Worm (Caenorhabditis elegans): ENCODE measurements around the gene C09H5.7.

Gene C09H5.7

ce11 chrV:8129719-8130118 is 44.7 kb upstream of the C09H5.7 start:
- TF ChIP-seq zag-1 (tag; optimal IDR thresholded peaks at IDR 0.05) (no peak), fkh-2 (tag; optimal IDR thresholded peaks at IDR 0.05) (no peak), ceh-28 (tag; optimal IDR thresholded peaks at IDR 0.05) (no peak), tbx-2 (tag; optimal IDR thresholded peaks at IDR 0.05) (no peak), skn-1 (tag; optimal IDR thresholded peaks at IDR 0.05) (peak; percentile 3), aly-2 (tag; optimal IDR thresholded peaks at IDR 0.05) (no peak), R02D3.7 (tag; optimal IDR thresholded peaks at IDR 0.05) (peak; percentile 58), nhr-12 (tag; optimal IDR thresholded peaks at IDR 0.05) (no peak), nhr-43 (tag; optimal IDR thresholded peaks at IDR 0.05; ENCODE audit: poor library complexity, severe bottlenecking) (peak; percentile 3), fos-1 (tag; optimal IDR thresholded peaks at IDR 0.05) (no peak)

DNA sequence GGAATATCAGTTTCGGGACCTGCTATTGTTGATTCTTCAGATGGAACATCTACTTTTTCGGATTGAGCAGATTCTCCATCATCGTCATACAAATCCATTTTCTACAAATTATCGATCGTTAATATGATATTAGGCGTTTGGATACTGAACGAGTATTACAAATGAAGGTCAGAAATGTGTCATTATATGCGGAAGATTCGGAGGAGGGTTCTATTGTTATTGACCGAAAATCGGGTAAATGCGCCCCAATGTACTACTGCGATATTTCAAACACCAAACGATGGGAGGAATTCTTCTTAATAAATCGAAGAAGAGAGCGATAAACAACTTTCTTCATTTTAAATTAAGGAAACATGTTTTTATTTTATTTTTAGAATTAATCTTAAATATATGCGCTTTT is 44.2 kb upstream of the C09H5.7 start, which contains the start of gene spr-1:
Gene spr-1, minus strand, starts transcription at position 101 of the 400 bp plus-strand sequence.
- TF ChIP-seq ceh-9 (tag; optimal IDR thresholded peaks at IDR 0.05) (no peak), nhr-25 (tag; optimal IDR thresholded peaks at IDR 0.05) (peak; percentile 40)

DNA sequence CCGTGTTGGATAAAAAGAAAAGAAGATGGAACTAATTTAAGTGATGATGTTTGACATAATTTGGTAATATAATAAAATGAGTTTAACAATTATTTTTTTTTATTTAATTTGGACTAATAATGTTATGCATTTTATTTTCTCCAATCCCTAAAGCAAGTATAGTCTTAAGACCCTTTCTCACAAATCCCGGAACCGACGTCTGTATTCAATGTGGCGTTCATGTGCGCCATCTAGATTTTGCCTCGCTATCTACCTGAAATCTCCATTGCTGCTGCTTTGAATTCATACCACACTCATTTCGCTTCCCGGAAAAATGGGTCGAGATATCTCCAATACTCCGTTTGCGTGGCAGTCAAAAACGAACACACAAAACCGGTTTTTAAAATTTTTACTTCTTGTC is 38.3 kb upstream of the C09H5.7 start, which contains the start of gene D1014.5:
Gene D1014.5, plus strand, starts transcription at position 301 of the 400 bp plus-strand sequence.
- TF ChIP-seq egl-27 (tag; optimal IDR thresholded peaks at IDR 0.05) = no peak
- TF ChIP-seq ztf-4 (tag; optimal IDR thresholded peaks at IDR 0.05) = no peak
- no peak for TF ChIP-seq nhr-43 (tag; optimal IDR thresholded peaks at IDR 0.05; ENCODE audit: poor library complexity, severe bottlenecking)
- no peak for TF ChIP-seq nhr-76 (tag; optimal IDR thresholded peaks at IDR 0.05)
- TF ChIP-seq ama-1 (optimal IDR thresholded peaks at IDR 0.05) = no peak
- no peak for TF ChIP-seq skn-1 (tag; optimal IDR thresholded peaks at IDR 0.05)
- TF ChIP-seq ceh-28 (tag; optimal IDR thresholded peaks at IDR 0.05) = no peak
- no peak for TF ChIP-seq elt-2 (tag; optimal IDR thresholded peaks at IDR 0.05)
- TF ChIP-seq daf-12 (tag; optimal IDR thresholded peaks at IDR 0.05) = no peak
- TF ChIP-seq nhr-12 (tag; optimal IDR thresholded peaks at IDR 0.05) = no peak
- TF ChIP-seq lin-39 (tag; optimal IDR thresholded peaks at IDR 0.05) = no peak
- no peak for TF ChIP-seq nhr-237 (tag; optimal IDR thresholded peaks at IDR 0.05)
- no peak for TF ChIP-seq nfya-1 (tag; optimal IDR thresholded peaks at IDR 0.05; ENCODE audit: insufficient read depth)
- TF ChIP-seq lsy-12 (tag; optimal IDR thresholded peaks at IDR 0.05) = no peak
- TF ChIP-seq snpc-4 (tag; optimal IDR thresholded peaks at IDR 0.05) = no peak
- TF ChIP-seq tbx-2 (tag; optimal IDR thresholded peaks at IDR 0.05) = no peak

DNA sequence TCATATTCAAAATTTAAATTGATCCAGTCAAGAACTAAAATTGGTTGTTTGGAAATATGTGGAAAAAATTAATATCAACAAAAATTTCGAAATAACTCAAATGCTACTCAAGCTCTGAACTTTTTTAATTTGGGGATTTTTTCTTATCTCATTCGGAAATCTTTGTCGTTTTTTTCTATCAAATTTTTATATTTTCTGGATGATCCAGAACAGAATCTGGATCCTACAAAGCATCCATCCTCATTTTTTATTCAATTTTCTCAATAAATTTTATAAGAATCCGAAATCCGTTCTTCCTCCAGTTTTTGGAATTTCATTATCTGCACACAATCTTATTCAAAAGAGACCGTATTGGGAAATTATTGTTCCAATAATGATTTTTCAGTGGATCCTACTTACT is 35.8 kb upstream of the C09H5.7 start, which contains the start of gene D1014.6:
Gene D1014.6, plus strand, starts transcription at position 301 of the 400 bp plus-strand sequence.
- TF ChIP-seq ztf-11 (tag; optimal IDR thresholded peaks at IDR 0.05) (no peak), ZK546.5 (tag; optimal IDR thresholded peaks at IDR 0.05) (no peak), nhr-67 (tag; optimal IDR thresholded peaks at IDR 0.05) (no peak), egl-5 (tag; optimal IDR thresholded peaks at IDR 0.05) (no peak), unc-39 (tag; optimal IDR thresholded peaks at IDR 0.05) (no peak), pha-4 (tag; optimal IDR thresholded peaks at IDR 0.05) (no peak)

ce11 chrV:8117964-8118363 is 32.9 kb upstream of the C09H5.7 start, which contains the start of gene D1014.7:
D1014.7 (plus strand) TSS chrV:8118264.
- TF ChIP-seq ama-1 (optimal IDR thresholded peaks at IDR 0.05) = no peak
- no peak for TF ChIP-seq fkh-2 (tag; optimal IDR thresholded peaks at IDR 0.05)
- TF ChIP-seq mdl-1 (tag; optimal IDR thresholded peaks at IDR 0.05) = no peak
- no peak for TF ChIP-seq lsy-12 (tag; optimal IDR thresholded peaks at IDR 0.05)
- TF ChIP-seq ceh-9 (tag; optimal IDR thresholded peaks at IDR 0.05) = no peak
- no peak for TF ChIP-seq lin-39 (tag; optimal IDR thresholded peaks at IDR 0.05)
- TF ChIP-seq unc-62 (GFP tag; optimal IDR thresholded peaks at IDR 0.05) = no peak
- TF ChIP-seq lin-15B (tag; optimal IDR thresholded peaks at IDR 0.05) = no peak
- no peak for TF ChIP-seq nhr-28 (tag; optimal IDR thresholded peaks at IDR 0.05)
- no peak for TF ChIP-seq ceh-16 (tag; optimal IDR thresholded peaks at IDR 0.05)
- no peak for TF ChIP-seq elt-1 (tag; optimal IDR thresholded peaks at IDR 0.05)
- no peak for TF ChIP-seq elt-3 (tag; optimal IDR thresholded peaks at IDR 0.05)
